Fruit fly (Drosophila melanogaster) whole organism, embryonic: Measurements from ENCODE around the gene CG32507.
A peak's percentile ranks its signal among the peaks of the same experiment; 100 is the strongest.

Experiments used
- CG11247 ChIP-seq: fragments of 200-800 bp; sonication (Bioruptor generic); IDR thresholded peaks from 2 replicates; pipeline ENCODE4 v1.3.6; 2022; ENCODE audit warnings: missing biosample characterization, missing genetic modification characterization
- CG12236 ChIP-seq: fragments of 200-800 bp; sonication (Bioruptor generic); optimal IDR thresholded peaks from 2 replicates; lab custom pipeline; 2016; ENCODE audit warnings: missing biosample characterization, missing genetic modification characterization
- CG12659 ChIP-seq: fragments of 200-800 bp; sonication (Bioruptor generic); optimal IDR thresholded peaks from 3 replicates; lab custom pipeline; 2017; ENCODE audit warnings: mild to moderate bottlenecking, missing biosample characterization, missing genetic modification reagents, missing genetic modification characterization
- CG13296 ChIP-seq: fragments of 200-800 bp; sonication (Bioruptor generic); optimal IDR thresholded peaks from 3 replicates; lab custom pipeline; 2018; ENCODE audit warnings: missing biosample characterization, mild to moderate bottlenecking, missing genetic modification characterization
- CG15696 ChIP-seq: fragments of 200-800 bp; sonication (Bioruptor generic); optimal IDR thresholded peaks from 2 replicates; lab custom pipeline; 2019; ENCODE audit warnings: missing biosample characterization, mild to moderate bottlenecking, missing genetic modification characterization, moderate library complexity
- CG17186 ChIP-seq: fragments of 200-800 bp; sonication (Bioruptor generic); optimal IDR thresholded peaks from 3 replicates; lab custom pipeline; 2017; ENCODE audit warnings: missing biosample characterization, missing genetic modification reagents, missing genetic modification characterization
- CG17568 ChIP-seq: fragments of 200-800 bp; sonication (Bioruptor generic); optimal IDR thresholded peaks from 2 replicates; lab custom pipeline; 2018; ENCODE audit warnings: missing biosample characterization, mild to moderate bottlenecking, missing genetic modification characterization, moderate library complexity
- CG17802 ChIP-seq: fragments of 200-800 bp; sonication (Bioruptor generic); optimal IDR thresholded peaks from 2 replicates; lab custom pipeline; 2018; ENCODE audit warnings: missing biosample characterization, mild to moderate bottlenecking, missing genetic modification characterization, moderate library complexity
- CG1792 ChIP-seq: fragments of 200-800 bp; sonication (Bioruptor generic); optimal IDR thresholded peaks from 2 replicates; lab custom pipeline; 2016; ENCODE audit warnings: missing biosample characterization, missing genetic modification characterization
- CG18619 ChIP-seq: fragments of 200-800 bp; sonication (Bioruptor generic); optimal IDR thresholded peaks from 3 replicates; lab custom pipeline; 2017; ENCODE audit warnings: missing biosample characterization, mild to moderate bottlenecking, missing genetic modification characterization
- CG2116 ChIP-seq: fragments of 200-800 bp; sonication (Bioruptor generic); optimal IDR thresholded peaks from 3 replicates; lab custom pipeline; 2018; ENCODE audit warnings: missing biosample characterization, mild to moderate bottlenecking, missing genetic modification characterization
- CG31388 ChIP-seq: fragments of 200-800 bp; sonication (Bioruptor generic); optimal IDR thresholded peaks from 2 replicates; lab custom pipeline; 2016; ENCODE audit warnings: missing biosample characterization, missing genetic modification characterization
- CG32767 ChIP-seq: fragments of 200-800 bp; sonication (Bioruptor generic); IDR thresholded peaks from 2 replicates; pipeline ENCODE4 v1.3.6; 2022; ENCODE audit warnings: missing biosample characterization, missing genetic modification characterization
- CG4424 ChIP-seq: fragments of 200-800 bp; sonication (Bioruptor generic); optimal IDR thresholded peaks from 3 replicates; lab custom pipeline; 2016; ENCODE audit warnings: missing biosample characterization, missing genetic modification characterization
- CG4707 ChIP-seq: fragments of 200-800 bp; sonication (Bioruptor generic); optimal IDR thresholded peaks from 2 replicates; lab custom pipeline; 2018; ENCODE audit warnings: missing biosample characterization, mild to moderate bottlenecking, missing genetic modification characterization, moderate library complexity
- CG6765 ChIP-seq: fragments of 200-800 bp; sonication (Bioruptor generic); optimal IDR thresholded peaks from 3 replicates; lab custom pipeline; 2017; ENCODE audit warnings: missing biosample characterization, mild to moderate bottlenecking, missing genetic modification characterization
- CG7745 ChIP-seq: fragments of 200-800 bp; sonication (Bioruptor generic); optimal IDR thresholded peaks from 2 replicates; lab custom pipeline; 2018; ENCODE audit warnings: missing biosample characterization, mild to moderate bottlenecking, missing genetic modification characterization, moderate library complexity
- CG7786 ChIP-seq: fragments of 200-800 bp; sonication (Bioruptor generic); optimal IDR thresholded peaks from 2 replicates; lab custom pipeline; 2016; ENCODE audit warnings: missing biosample characterization, missing genetic modification characterization
- D19A ChIP-seq: fragments of 200-800 bp; optimal IDR thresholded peaks from 3 replicates; lab custom pipeline; 2019; ENCODE audit warnings: missing biosample characterization, mild to moderate bottlenecking, missing genetic modification characterization, moderate library complexity
- Doc3 ChIP-seq: fragments of 200-800 bp; sonication (Bioruptor generic); IDR thresholded peaks from 3 replicates; pipeline ENCODE4 v1.3.6; 2022; ENCODE audit warnings: missing biosample characterization, missing genetic modification characterization; ENCODE audit not compliant: partially characterized antibody
- Eip74EF ChIP-seq, 2 experiments: fragments of 200-800 bp in 1 of 2; fragments of >200 bp in 1 of 2; sonication (Bioruptor generic) in 1 of 2; optimal IDR thresholded peaks; 2 replicates each; lab custom pipeline; 2017 to 2019; ENCODE audit warnings: missing biosample characterization in 2 of 2, missing genetic modification characterization in 2 of 2, mild to moderate bottlenecking in 1 of 2, moderate library complexity in 1 of 2
- Gsc ChIP-seq: fragments of 200-800 bp; sonication (Bioruptor generic); IDR thresholded peaks from 2 replicates; pipeline ENCODE4 v1.3.6; 2022; ENCODE audit warnings: missing biosample characterization, missing genetic modification characterization
- Hr51 ChIP-seq, 2 experiments: fragments of 200-800 bp; sonication (Bioruptor generic); optimal IDR thresholded peaks; 2 replicates in 1 of 2; 3 replicates in 1 of 2; lab custom pipeline; 2016 to 2018; ENCODE audit warnings: missing biosample characterization in 2 of 2, missing genetic modification characterization in 2 of 2, mild to moderate bottlenecking in 1 of 2, moderate library complexity in 1 of 2
- Hsf ChIP-seq: fragments of 200-800 bp; sonication (Bioruptor generic); optimal IDR thresholded peaks from 3 replicates; lab custom pipeline; 2016; ENCODE audit warnings: missing biosample characterization, missing genetic modification characterization
- Mrtf ChIP-seq: fragments of 200-800 bp; sonication (Bioruptor generic); IDR thresholded peaks from 3 replicates; pipeline ENCODE4 v1.3.6; 2022; ENCODE audit warnings: missing biosample characterization, missing genetic modification characterization
- Opbp ChIP-seq: fragments of 200-800 bp; sonication (Bioruptor generic); IDR thresholded peaks from 3 replicates; pipeline ENCODE4 v1.3.6; 2022; ENCODE audit warnings: missing biosample characterization, missing genetic modification characterization; ENCODE audit not compliant: partially characterized antibody
- Scr ChIP-seq: fragments of 200-800 bp; sonication (Bioruptor generic); IDR thresholded peaks from 2 replicates; pipeline ENCODE4 v1.3.6; 2022; ENCODE audit warnings: missing biosample characterization, missing genetic modification characterization; ENCODE audit not compliant: partially characterized antibody
- Usf ChIP-seq: fragments of 200-800 bp; sonication (Bioruptor generic); optimal IDR thresholded peaks from 2 replicates; lab custom pipeline; 2017; ENCODE audit warnings: missing genotype, missing biosample characterization, missing genetic modification characterization
- ase ChIP-seq: fragments of 200-800 bp; sonication (Bioruptor generic); IDR thresholded peaks from 3 replicates; pipeline ENCODE4 v1.3.6; 2022; ENCODE audit warnings: missing biosample characterization, missing genetic modification characterization
- ash1 ChIP-seq: fragments of 200-800 bp; sonication (Bioruptor generic); optimal IDR thresholded peaks from 2 replicates; lab custom pipeline; 2018; ENCODE audit warnings: missing biosample characterization, mild to moderate bottlenecking, missing genetic modification characterization
- br ChIP-seq: fragments of >200 bp; optimal IDR thresholded peaks from 2 replicates; lab custom pipeline; 2017
- cas ChIP-seq: fragments of 200-800 bp; sonication (Bioruptor generic); IDR thresholded peaks from 2 replicates; pipeline ENCODE4 v1.3.6; 2022; ENCODE audit warnings: missing biosample characterization, missing genetic modification characterization
- da ChIP-seq: fragments of 200-800 bp; sonication (Bioruptor generic); optimal IDR thresholded peaks from 2 replicates; lab custom pipeline; 2016; ENCODE audit warnings: missing biosample characterization, missing genetic modification characterization
- dpn ChIP-seq, 2 experiments: fragments of 200-800 bp; sonication (Bioruptor generic); optimal IDR thresholded peaks; 3 replicates each; lab custom pipeline; 2016; ENCODE audit warnings: missing biosample characterization in 2 of 2, missing genetic modification characterization in 2 of 2
- ems ChIP-seq: fragments of 200-800 bp; sonication (Bioruptor generic); optimal IDR thresholded peaks from 3 replicates; lab custom pipeline; 2016; ENCODE audit warnings: missing biosample characterization, missing genetic modification characterization
- ewg ChIP-seq: fragments of 200-800 bp; sonication (Bioruptor generic); optimal IDR thresholded peaks from 3 replicates; lab custom pipeline; 2017; ENCODE audit warnings: mild to moderate bottlenecking, missing biosample characterization, missing genetic modification reagents, missing genetic modification characterization
- fd3F ChIP-seq: fragments of 200-800 bp; sonication (Bioruptor generic); optimal IDR thresholded peaks from 2 replicates; lab custom pipeline; 2018; ENCODE audit warnings: missing biosample characterization, mild to moderate bottlenecking, missing genetic modification characterization, moderate library complexity
- ham ChIP-seq: fragments of 200-800 bp; sonication (Bioruptor generic); IDR thresholded peaks from 2 replicates; pipeline ENCODE4 v1.3.6; 2022; ENCODE audit warnings: missing biosample characterization, missing genetic modification characterization
- kni ChIP-seq: fragments of 200-800 bp; sonication (Bioruptor generic); optimal IDR thresholded peaks from 3 replicates; lab custom pipeline; 2017; ENCODE audit warnings: mild to moderate bottlenecking, missing biosample characterization, missing genetic modification reagents, missing genetic modification characterization
- maf-S ChIP-seq: fragments of 200-800 bp; sonication (Bioruptor generic); optimal IDR thresholded peaks from 2 replicates; lab custom pipeline; 2016; ENCODE audit warnings: missing biosample characterization, missing genetic modification characterization
- mld ChIP-seq: fragments of 200-800 bp; sonication (Bioruptor generic); IDR thresholded peaks from 3 replicates; pipeline ENCODE4 v1.3.6; 2022; ENCODE audit warnings: missing biosample characterization, missing genetic modification characterization; ENCODE audit not compliant: partially characterized antibody
- nmo ChIP-seq: fragments of 200-800 bp; sonication (Bioruptor generic); optimal IDR thresholded peaks from 2 replicates; lab custom pipeline; 2018; ENCODE audit warnings: missing biosample characterization, mild to moderate bottlenecking, missing genetic modification characterization, moderate library complexity
- pnt ChIP-seq: fragments of 200-800 bp; sonication (Bioruptor generic); optimal IDR thresholded peaks from 3 replicates; lab custom pipeline; 2016; ENCODE audit warnings: missing biosample characterization, missing genetic modification characterization
- prd ChIP-seq, 3 experiments: fragments of >200 bp in 2 of 3; fragments of 200-800 bp in 1 of 3; sonication (Bioruptor generic) in 1 of 3; optimal IDR thresholded peaks in 2 of 3; IDR thresholded peaks in 1 of 3; 2 replicates in 2 of 3; 3 replicates in 1 of 3; pipeline versions ENCODE4 v1.3.6 to Lab custom; 2017 to 2022; ENCODE audit warnings: missing biosample characterization in 1 of 3, missing genetic modification characterization in 1 of 3
- ranshi ChIP-seq: fragments of 200-800 bp; sonication (Bioruptor generic); IDR thresholded peaks from 2 replicates; pipeline ENCODE4 v1.3.6; 2022; ENCODE audit warnings: missing biosample characterization, missing genetic modification characterization
- sob ChIP-seq: fragments of 200-800 bp; sonication (Bioruptor generic); IDR thresholded peaks from 2 replicates; pipeline ENCODE4 v1.3.6; 2022; ENCODE audit warnings: missing biosample characterization, missing genetic modification characterization
- stc ChIP-seq: fragments of 200-800 bp; sonication (Bioruptor generic); IDR thresholded peaks from 2 replicates; pipeline ENCODE4 v1.3.6; 2022; ENCODE audit warnings: missing biosample characterization, missing genetic modification characterization
- usp ChIP-seq: fragments of >200 bp; optimal IDR thresholded peaks from 2 replicates; lab custom pipeline; 2017; ENCODE audit warnings: missing biosample characterization, missing genetic modification characterization
- z ChIP-seq: fragments of 200-800 bp; sonication (Bioruptor generic); IDR thresholded peaks from 3 replicates; pipeline ENCODE4 v1.3.6; 2022; ENCODE audit warnings: missing biosample characterization, missing genetic modification characterization
- zen ChIP-seq: fragments of 200-800 bp; sonication (Bioruptor generic); optimal IDR thresholded peaks from 3 replicates; lab custom pipeline; 2018; ENCODE audit warnings: missing biosample characterization, mild to moderate bottlenecking, missing genetic modification characterization, moderate library complexity

Gene CG32507

DNA sequence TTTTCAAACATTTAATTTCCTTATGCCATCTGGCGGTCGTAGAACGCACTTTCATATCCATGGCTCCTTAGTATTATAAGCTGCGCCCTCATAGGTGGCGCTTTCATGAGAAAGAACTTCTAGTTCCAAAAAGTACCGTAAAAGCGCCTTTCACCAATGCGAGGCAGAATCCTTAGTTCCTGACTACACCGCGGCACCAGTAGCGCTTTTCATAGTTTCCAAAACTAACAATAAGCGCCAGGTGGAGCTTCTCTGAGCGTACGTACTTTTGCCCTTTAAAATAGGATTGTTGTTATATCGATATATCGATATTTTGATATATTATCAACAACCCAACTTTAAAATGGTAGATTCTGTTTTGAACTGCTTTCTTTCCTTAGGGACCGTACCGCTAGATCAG is 20.6 kb downstream of the CG32507 start (continued):
- peak; percentile 86 for TF ChIP-seq Scr (GFP tag; lab: Robert Waterston, UW)
- TF ChIP-seq Eip74EF (GFP tag; optimal IDR thresholded peaks at IDR 0.05; lab: Kevin White, UChicago): no peak
- no peak for TF ChIP-seq br (lab: Kevin White, UChicago)
- peak; percentile 73; the same call in 2 of the 3 replicates for TF ChIP-seq mld (GFP tag; lab: Robert Waterston, UW)
- peak; percentile 52 for TF ChIP-seq pnt (GFP tag; lab: Kevin White, UChicago)
- TF ChIP-seq CG4424 (GFP tag; lab: Kevin White, UChicago): peak; percentile 72
- peak; percentile 37; the same call in 1 of the 2 replicates for TF ChIP-seq CG32767 (GFP tag; lab: Robert Waterston, UW)
- peak; percentile 84 to 86 for TF ChIP-seq dpn (GFP tag; optimal IDR thresholded peaks at IDR 0.05; lab: Kevin White, UChicago)
- peak; percentile 77 for TF ChIP-seq nmo (GFP tag; lab: Kevin White, UChicago)
- TF ChIP-seq CG6765 (GFP tag; lab: Kevin White, UChicago): peak; percentile 65
- peak; percentile 83 for TF ChIP-seq sob (GFP tag; lab: Robert Waterston, UW)
- peak; percentile 22 for TF ChIP-seq CG31388 (GFP tag; lab: Kevin White, UChicago)
- TF ChIP-seq D19A (tag; lab: Kevin White, UChicago): peak; percentile 39
- TF ChIP-seq CG2116 (GFP tag; lab: Kevin White, UChicago): peak; percentile 69
- TF ChIP-seq z (GFP tag; lab: Robert Waterston, UW): no peak
- TF ChIP-seq zen (tag; lab: Kevin White, UChicago): peak; percentile 76
- peak; percentile 36; the same call in 1 of the 2 replicates for TF ChIP-seq stc
- peak; percentile 59 for TF ChIP-seq CG17802 (tag; lab: Kevin White, UChicago)
- TF ChIP-seq Hr51 (GFP tag; optimal IDR thresholded peaks at IDR 0.05; lab: Kevin White, UChicago): peak; percentile 64 to 75
- TF ChIP-seq Hsf (GFP tag; lab: Kevin White, UChicago): peak; percentile 88
- TF ChIP-seq ems: no peak
- TF ChIP-seq da (GFP tag; lab: Kevin White, UChicago): peak; percentile 59
- TF ChIP-seq usp: no peak
- peak; percentile 80 for TF ChIP-seq Mrtf (GFP tag; lab: Robert Waterston, UW)
- peak; percentile 52 for TF ChIP-seq CG7786 (GFP tag; lab: Kevin White, UChicago)
- TF ChIP-seq ham (GFP tag; lab: Robert Waterston, UW): no peak
- TF ChIP-seq ewg (GFP tag; lab: Kevin White, UChicago): peak; percentile 66
- TF ChIP-seq CG13296 (GFP tag; lab: Kevin White, UChicago): peak; percentile 60
- TF ChIP-seq CG17186: no peak
- TF ChIP-seq prd (optimal IDR thresholded peaks at IDR 0.05; lab: Kevin White, UChicago): no peak
- TF ChIP-seq prd (GFP tag; IDR thresholded peaks at IDR 0.05; lab: Robert Waterston, UW): no peak; the same call in none of the 3 replicates
- no peak for TF ChIP-seq cas (GFP tag; lab: Robert Waterston, UW)
- peak; percentile 72 for TF ChIP-seq CG12659 (GFP tag; lab: Kevin White, UChicago)
- TF ChIP-seq CG1792: peak; percentile 74
- TF ChIP-seq ranshi (GFP tag; lab: Robert Waterston, UW): peak; percentile 69
- peak; percentile 83; the same call in 2 of the 3 replicates for TF ChIP-seq ase (GFP tag; lab: Robert Waterston, UW)
- TF ChIP-seq Gsc (GFP tag; lab: Robert Waterston, UW): no peak
- TF ChIP-seq CG15696 (tag; lab: Kevin White, UChicago): peak; percentile 92
- TF ChIP-seq CG12236 (GFP tag; lab: Kevin White, UChicago): peak; percentile 52
- peak; percentile 60 for TF ChIP-seq CG17568 (GFP tag; lab: Kevin White, UChicago)
- peak; percentile 35 for TF ChIP-seq Usf (GFP tag; lab: Kevin White, UChicago)
- peak; percentile 84 for TF ChIP-seq Opbp (GFP tag; lab: Robert Waterston, UW)
- TF ChIP-seq kni (GFP tag; lab: Kevin White, UChicago): peak; percentile 40
- TF ChIP-seq CG7745 (tag; lab: Kevin White, UChicago): no peak
- TF ChIP-seq maf-S: peak; percentile 78
- peak; percentile 85 for TF ChIP-seq CG11247
- TF ChIP-seq fd3F (GFP tag; lab: Kevin White, UChicago): peak; percentile 53
- TF ChIP-seq Doc3: peak; percentile 92
- TF ChIP-seq ash1 (GFP tag; lab: Kevin White, UChicago): no peak
- peak; percentile 47 for TF ChIP-seq CG4707 (GFP tag; lab: Kevin White, UChicago)
- TF ChIP-seq CG18619 (GFP tag; lab: Kevin White, UChicago): peak; percentile 71
